Worm (Caenorhabditis elegans) whole organism, L2 larva: ENCODE data around the gene gst-15.

ENCODE experiments used
- C34F6.9 ChIP-seq: fragments of 150-350 bp; optimal IDR thresholded peaks from 2 replicates; lab custom pipeline; 2014; ENCODE audit warnings: missing biosample characterization, missing genetic modification characterization
- F13H6.1 ChIP-seq: sonication (generic microtip); optimal IDR thresholded peaks from 2 replicates; lab custom pipeline; 2016; ENCODE audit warnings: missing genetic modification characterization, missing compliant biosample characterization
- R02D3.7 ChIP-seq: fragments of 150-350 bp; optimal IDR thresholded peaks from 2 replicates; lab custom pipeline; 2014; ENCODE audit warnings: missing biosample characterization, missing genetic modification characterization
- Y55F3AM.14 ChIP-seq: fragments of 200-800 bp; sonication (Bioruptor generic); optimal IDR thresholded peaks from 2 replicates; lab custom pipeline; 2018; ENCODE audit warnings: mild to moderate bottlenecking, missing genetic modification characterization, missing compliant biosample characterization
- ZK546.5 ChIP-seq: sonication (generic microtip); optimal IDR thresholded peaks from 2 replicates; lab custom pipeline; 2017; ENCODE audit warnings: missing biosample characterization, missing genetic modification characterization
- aly-2 ChIP-seq: fragments of 150-350 bp; optimal IDR thresholded peaks from 2 replicates; lab custom pipeline; 2014; ENCODE audit warnings: missing biosample characterization, missing genetic modification characterization
- ama-1 ChIP-seq: fragments of 150-350 bp; optimal IDR thresholded peaks from 2 replicates; lab custom pipeline; 2018; ENCODE audit warnings: inconsistent platforms
- blmp-1 ChIP-seq: sonication (generic microtip); optimal IDR thresholded peaks from 2 replicates; lab custom pipeline; 2017; ENCODE audit warnings: missing genetic modification characterization, mild to moderate bottlenecking, missing compliant biosample characterization, antibody characterized with exemption, moderate library complexity; ENCODE audit not compliant: insufficient read depth
- ceh-16 ChIP-seq: fragments of 150-350 bp; optimal IDR thresholded peaks from 2 replicates; lab custom pipeline; 2014; ENCODE audit warnings: missing biosample characterization, missing genetic modification characterization
- ceh-82 ChIP-seq: fragments of 150-350 bp; optimal IDR thresholded peaks from 2 replicates; lab custom pipeline; 2014; ENCODE audit warnings: missing biosample characterization, missing genetic modification characterization
- crh-2 ChIP-seq: sonication (generic microtip); optimal IDR thresholded peaks from 2 replicates; lab custom pipeline; 2017; ENCODE audit warnings: missing biosample characterization, missing genetic modification characterization
- elt-1 ChIP-seq: fragments of 150-350 bp; optimal IDR thresholded peaks from 2 replicates; lab custom pipeline; 2014; ENCODE audit warnings: missing biosample characterization, missing genetic modification characterization
- elt-3 ChIP-seq: sonication (generic microtip); optimal IDR thresholded peaks from 2 replicates; lab custom pipeline; 2017; ENCODE audit warnings: missing biosample characterization, missing genetic modification characterization
- fos-1 ChIP-seq: fragments of 150-350 bp; optimal IDR thresholded peaks from 2 replicates; lab custom pipeline; 2014; ENCODE audit warnings: missing biosample characterization, missing genetic modification characterization
- lin-11 ChIP-seq: fragments of 150-350 bp; sonication (generic microtip); optimal IDR thresholded peaks from 2 replicates; lab custom pipeline; 2014; ENCODE audit warnings: missing biosample characterization, missing genetic modification characterization, inconsistent platforms, mixed read lengths
- lin-13 ChIP-seq: fragments of 150-350 bp; optimal IDR thresholded peaks from 2 replicates; lab custom pipeline; 2014; ENCODE audit warnings: missing biosample characterization, missing genetic modification reagents, missing genetic modification characterization
- lin-39 ChIP-seq: fragments of 150-350 bp; optimal IDR thresholded peaks from 2 replicates; lab custom pipeline; 2014; ENCODE audit warnings: missing biosample characterization, missing genetic modification reagents, missing genetic modification characterization
- lsy-2 ChIP-seq, 2 experiments: fragments of 150-350 bp in 1 of 2; sonication (generic microtip) in 1 of 2; optimal IDR thresholded peaks; 2 replicates each; lab custom pipeline; 2014 to 2017; ENCODE audit warnings: missing biosample characterization in 2 of 2, missing genetic modification characterization in 2 of 2
- mab-5 ChIP-seq: fragments of 150-350 bp; optimal IDR thresholded peaks from 2 replicates; lab custom pipeline; 2014; ENCODE audit warnings: missing biosample characterization, missing genetic modification characterization
- mbf-1 ChIP-seq: sonication (generic microtip); optimal IDR thresholded peaks from 2 replicates; lab custom pipeline; 2017; ENCODE audit warnings: missing biosample characterization, missing genetic modification characterization
- mdl-1 ChIP-seq, 2 experiments: fragments of 150-350 bp in 1 of 2; sonication (generic microtip) in 1 of 2; optimal IDR thresholded peaks; 2 replicates each; lab custom pipeline; 2017; ENCODE audit warnings: missing biosample characterization in 2 of 2, missing genetic modification characterization in 2 of 2
- nhr-10 ChIP-seq: sonication (generic microtip); optimal IDR thresholded peaks from 2 replicates; lab custom pipeline; 2017; ENCODE audit warnings: missing biosample characterization, missing genetic modification characterization
- nhr-11 ChIP-seq: fragments of 150-350 bp; optimal IDR thresholded peaks from 2 replicates; lab custom pipeline; 2014; ENCODE audit warnings: missing biosample characterization, missing genetic modification characterization
- nhr-12 ChIP-seq: fragments of 150-350 bp; optimal IDR thresholded peaks from 2 replicates; lab custom pipeline; 2014; ENCODE audit warnings: missing biosample characterization, missing genetic modification characterization
- nhr-129 ChIP-seq: fragments of 150-350 bp; optimal IDR thresholded peaks from 2 replicates; lab custom pipeline; 2014; ENCODE audit warnings: missing biosample characterization, missing genetic modification characterization
- nhr-21 ChIP-seq: fragments of 150-350 bp; optimal IDR thresholded peaks from 2 replicates; lab custom pipeline; 2014; ENCODE audit warnings: missing biosample characterization, missing genetic modification characterization
- nhr-23 ChIP-seq: fragments of 150-350 bp; optimal IDR thresholded peaks from 2 replicates; lab custom pipeline; 2014; ENCODE audit warnings: missing biosample characterization, missing genetic modification reagents, missing genetic modification characterization
- nhr-237 ChIP-seq: fragments of 150-350 bp; optimal IDR thresholded peaks from 2 replicates; lab custom pipeline; 2014; ENCODE audit warnings: missing biosample characterization, missing genetic modification characterization
- nhr-25 ChIP-seq: fragments of 150-350 bp; sonication (generic microtip); optimal IDR thresholded peaks from 3 replicates; lab custom pipeline; 2014; ENCODE audit warnings: missing biosample characterization, missing genetic modification characterization
- nhr-6 ChIP-seq: fragments of 150-350 bp; optimal IDR thresholded peaks from 2 replicates; lab custom pipeline; 2014; ENCODE audit warnings: missing biosample characterization, missing genetic modification characterization
- nhr-77 ChIP-seq: fragments of 150-350 bp; optimal IDR thresholded peaks from 2 replicates; lab custom pipeline; 2014; ENCODE audit warnings: missing biosample characterization, missing genetic modification characterization
- peb-1 ChIP-seq: fragments of 150-350 bp; optimal IDR thresholded peaks from 2 replicates; lab custom pipeline; 2014; ENCODE audit warnings: missing biosample characterization, missing genetic modification characterization
- sem-4 ChIP-seq: fragments of 150-350 bp; optimal IDR thresholded peaks from 2 replicates; lab custom pipeline; 2014; ENCODE audit warnings: missing biosample characterization, missing genetic modification reagents, missing genetic modification characterization
- sma-3 ChIP-seq: sonication (generic microtip); optimal IDR thresholded peaks from 2 replicates; lab custom pipeline; 2016; ENCODE audit warnings: missing genetic modification reagents, missing genetic modification characterization, missing compliant biosample characterization
- sma-9 ChIP-seq, 2 experiments: fragments of 150-350 bp in 1 of 2; sonication (generic microtip) in 1 of 2; optimal IDR thresholded peaks; 2 replicates each; lab custom pipeline; 2014 to 2016; ENCODE audit warnings: missing genetic modification characterization in 2 of 2, mild to moderate bottlenecking in 1 of 2, missing biosample characterization in 1 of 2, missing compliant biosample characterization in 1 of 2, missing genetic modification reagents in 1 of 2, moderate library complexity in 1 of 2
- snpc-4 ChIP-seq: fragments of 150-350 bp; optimal IDR thresholded peaks from 2 replicates; lab custom pipeline; 2014; ENCODE audit warnings: missing biosample characterization, missing genetic modification characterization
- unc-39 ChIP-seq: fragments of 150-350 bp; optimal IDR thresholded peaks from 2 replicates; lab custom pipeline; 2014; ENCODE audit warnings: missing biosample characterization, missing genetic modification characterization
- unc-55 ChIP-seq: fragments of 150-350 bp; sonication (generic microtip); optimal IDR thresholded peaks from 3 replicates; lab custom pipeline; 2014; ENCODE audit warnings: missing biosample characterization, missing genetic modification reagents, missing genetic modification characterization
- ztf-1 ChIP-seq: fragments of 200-800 bp; sonication (Bioruptor generic); conservative IDR thresholded peaks from 2 replicates; pipeline ENCODE4 v1.3.6; 2022; ENCODE audit warnings: missing genetic modification characterization, missing compliant biosample characterization
- ztf-11 ChIP-seq: sonication (generic microtip); optimal IDR thresholded peaks from 2 replicates; lab custom pipeline; 2017; ENCODE audit warnings: missing biosample characterization, missing genetic modification characterization
- ztf-4 ChIP-seq: fragments of 150-350 bp; optimal IDR thresholded peaks from 2 replicates; lab custom pipeline; 2014; ENCODE audit warnings: missing biosample characterization, missing genetic modification characterization

The gst-15 gene

ce11 chrII:13636596-13636995, 23.6 kb upstream of the gst-15 start:
- TF ChIP-seq crh-2, result no peak
- TF ChIP-seq mab-5 (tag; lab: Kevin White, UChicago), result no peak
- no peak for TF ChIP-seq sma-3 (GFP tag; lab: Kevin White, UChicago)
- no peak for TF ChIP-seq fos-1 (tag; lab: Kevin White, UChicago)
- TF ChIP-seq sma-9 (GFP tag; optimal IDR thresholded peaks at IDR 0.05; lab: Kevin White, UChicago), result no peak
- TF ChIP-seq sma-9 (tag; optimal IDR thresholded peaks at IDR 0.05; lab: Kevin White, UChicago), result no peak
- no peak for TF ChIP-seq lsy-2 (tag; optimal IDR thresholded peaks at IDR 0.05; lab: Kevin White, UChicago)
- TF ChIP-seq nhr-77, result no peak
- TF ChIP-seq nhr-23 (tag; lab: Kevin White, UChicago), result no peak
- no peak for TF ChIP-seq lin-39 (tag; lab: Kevin White, UChicago)
- TF ChIP-seq peb-1 (tag; lab: Kevin White, UChicago), result no peak
- no peak for TF ChIP-seq nhr-10
- no peak for TF ChIP-seq nhr-129 (tag; lab: Kevin White, UChicago)
- no peak for TF ChIP-seq F13H6.1 (tag; lab: Kevin White, UChicago)
- no peak for TF ChIP-seq nhr-11 (tag; lab: Kevin White, UChicago)
- no peak for TF ChIP-seq lin-13 (GFP tag; lab: Kevin White, UChicago)
- peak; percentile 77 for TF ChIP-seq ama-1
- no peak for TF ChIP-seq aly-2 (tag; lab: Kevin White, UChicago)
- peak; percentile 34 for TF ChIP-seq nhr-25 (tag; lab: Kevin White, UChicago)
- TF ChIP-seq nhr-6, result no peak
- TF ChIP-seq ztf-1 (GFP tag; lab: Robert Waterston, UW), result no peak
- no peak for TF ChIP-seq R02D3.7 (tag; lab: Kevin White, UChicago)
- peak; percentile 23 for TF ChIP-seq nhr-21 (tag; lab: Kevin White, UChicago)
- TF ChIP-seq blmp-1 (tag; lab: Kevin White, UChicago), result peak; percentile 8
- TF ChIP-seq ceh-82, result no peak
- TF ChIP-seq mdl-1 (tag; optimal IDR thresholded peaks at IDR 0.05; lab: Kevin White, UChicago), result no peak
- TF ChIP-seq mbf-1 (tag; lab: Kevin White, UChicago), result no peak
- no peak for TF ChIP-seq unc-55 (GFP tag; lab: Kevin White, UChicago)
- no peak for TF ChIP-seq nhr-237 (tag; lab: Kevin White, UChicago)
- TF ChIP-seq ZK546.5 (tag; lab: Kevin White, UChicago), result no peak
- no peak for TF ChIP-seq ztf-4 (tag; lab: Kevin White, UChicago)
- no peak for TF ChIP-seq C34F6.9
- no peak for TF ChIP-seq unc-39 (tag; lab: Kevin White, UChicago)
- no peak for TF ChIP-seq snpc-4 (tag; lab: Kevin White, UChicago)

- TF ChIP-seq elt-1 (peak; percentile 93), lin-13 (GFP tag; lab: Kevin White, UChicago) (no peak), nhr-129 (tag; lab: Kevin White, UChicago) (peak; percentile 69), nhr-11 (tag; lab: Kevin White, UChicago) (no peak), sma-9 (GFP tag; optimal IDR thresholded peaks at IDR 0.05; lab: Kevin White, UChicago) (peak; percentile 68), sma-9 (tag; optimal IDR thresholded peaks at IDR 0.05; lab: Kevin White, UChicago) (no peak), ceh-16 (tag; lab: Kevin White, UChicago) (no peak)
Measured at ce11 chrII:13632238-13632637, 19.2 kb upstream of the gst-15 start, which contains the start of gene tag-10. TSS of gene tag-10 (plus strand) at chrII:13632584.

- TF ChIP-seq ama-1, result no peak
- TF ChIP-seq nhr-10, result no peak
- no peak for TF ChIP-seq lin-11 (tag; lab: Kevin White, UChicago)
- TF ChIP-seq nhr-12 (tag; lab: Kevin White, UChicago), result no peak
- TF ChIP-seq lin-39 (tag; lab: Kevin White, UChicago), result no peak
- no peak for TF ChIP-seq Y55F3AM.14 (GFP tag; lab: Kevin White, UChicago)
- no peak for TF ChIP-seq ceh-82
- no peak for TF ChIP-seq ZK546.5 (tag; lab: Kevin White, UChicago)
Measured at ce11 chrII:13630690-13631089, 17.7 kb upstream of the gst-15 start, which contains the start of the genes gst-17 and gst-18. TSS of gene gst-17 (minus strand) at chrII:13630790. TSS of gene gst-18 (minus strand) at chrII:13630887.

ce11 chrII:13627001-13627400, 14.0 kb upstream of the gst-15 start, which contains the start of gene gst-19:
TSS of gene gst-19 (minus strand) at chrII:13627145.
- TF ChIP-seq lsy-2 (tag; optimal IDR thresholded peaks at IDR 0.05; lab: Kevin White, UChicago) (no peak), sem-4 (tag; lab: Kevin White, UChicago) (no peak), nhr-129 (tag; lab: Kevin White, UChicago) (no peak), ceh-82 (no peak), sma-3 (GFP tag; lab: Kevin White, UChicago) (no peak), F13H6.1 (tag; lab: Kevin White, UChicago) (no peak), ztf-11 (tag; lab: Kevin White, UChicago) (no peak), nhr-10 (no peak), aly-2 (tag; lab: Kevin White, UChicago) (no peak), fos-1 (tag; lab: Kevin White, UChicago) (no peak), ztf-4 (tag; lab: Kevin White, UChicago) (no peak), mdl-1 (tag; optimal IDR thresholded peaks at IDR 0.05; lab: Kevin White, UChicago) (no peak), elt-3 (tag; lab: Kevin White, UChicago) (no peak), lin-11 (tag; lab: Kevin White, UChicago) (no peak), Y55F3AM.14 (GFP tag; lab: Kevin White, UChicago) (no peak), elt-1 (no peak), nhr-6 (no peak)
- TF ChIP-seq, all 48 proteins: peak for 0
